Worm (Caenorhabditis elegans) whole organism, L2 larva: Measurements from ENCODE around the gene his-37.

Experiments
- C34F6.9 ChIP-seq: fragments of 150-350 bp; optimal IDR thresholded peaks from 2 replicates; lab custom pipeline; 2014; ENCODE audit warnings: missing biosample characterization, missing genetic modification characterization
- elt-3 ChIP-seq: sonication (generic microtip); optimal IDR thresholded peaks from 2 replicates; lab custom pipeline; 2017; ENCODE audit warnings: missing biosample characterization, missing genetic modification characterization
- lin-11 ChIP-seq: fragments of 150-350 bp; sonication (generic microtip); optimal IDR thresholded peaks from 2 replicates; lab custom pipeline; 2014; ENCODE audit warnings: missing biosample characterization, missing genetic modification characterization, inconsistent platforms, mixed read lengths
- nhr-237 ChIP-seq: fragments of 150-350 bp; optimal IDR thresholded peaks from 2 replicates; lab custom pipeline; 2014; ENCODE audit warnings: missing biosample characterization, missing genetic modification characterization
- nhr-77 ChIP-seq: fragments of 150-350 bp; optimal IDR thresholded peaks from 2 replicates; lab custom pipeline; 2014; ENCODE audit warnings: missing biosample characterization, missing genetic modification characterization

DNA sequence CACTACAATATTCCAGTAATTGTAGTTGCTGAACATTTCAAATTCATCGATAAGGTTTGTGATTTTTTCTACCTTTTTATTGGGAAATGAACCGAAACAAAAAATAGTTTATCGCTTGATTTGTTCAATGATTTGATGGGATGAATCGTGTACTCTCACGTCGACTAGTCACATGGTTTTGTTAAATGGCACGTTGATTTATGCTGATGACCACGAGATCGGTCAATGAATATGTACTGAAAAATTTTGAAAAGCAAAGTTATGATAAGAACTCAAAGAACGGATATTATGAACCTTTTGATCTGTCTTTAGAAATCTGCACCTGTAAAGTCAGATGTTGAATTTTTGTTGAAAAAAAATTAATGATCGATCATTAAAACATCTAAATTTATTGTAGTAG is 30.6 kb upstream of the his-37 start:
- TF ChIP-seq nhr-77 (tag; lab: Kevin White, UChicago), result no peak
- no peak for TF ChIP-seq C34F6.9 (tag; lab: Kevin White, UChicago)
- TF ChIP-seq lin-11, result no peak
- no peak for TF ChIP-seq elt-3 (tag; lab: Kevin White, UChicago)
- no peak for TF ChIP-seq nhr-237 (tag; lab: Kevin White, UChicago)
